Fruit fly (Drosophila melanogaster) whole organism, embryonic: ENCODE results near the gene RpL7A.

ENCODE experiments used
- Asciz ChIP-seq: fragments of 200-800 bp; sonication (Bioruptor generic); optimal IDR thresholded peaks from 2 replicates; lab custom pipeline; 2017; ENCODE audit warnings: missing biosample characterization, mild to moderate bottlenecking, missing genetic modification characterization, missing genetic modification reagents
- CG10209 ChIP-seq: fragments of 200-800 bp; sonication (Bioruptor generic); optimal IDR thresholded peaks from 3 replicates; lab custom pipeline; 2017; ENCODE audit warnings: missing biosample characterization, mild to moderate bottlenecking, missing genetic modification characterization, missing genetic modification reagents
- CG10654 ChIP-seq: fragments of 200-800 bp; sonication (Bioruptor generic); optimal IDR thresholded peaks from 2 replicates; lab custom pipeline; 2016; ENCODE audit warnings: missing biosample characterization, missing genetic modification characterization
- CG11398 ChIP-seq: fragments of 200-800 bp; sonication (Bioruptor generic); optimal IDR thresholded peaks from 2 replicates; lab custom pipeline; 2016; ENCODE audit warnings: missing biosample characterization, missing genetic modification characterization
- CG11696 ChIP-seq: fragments of 200-800 bp; sonication (Bioruptor generic); IDR thresholded peaks from 2 replicates; pipeline ENCODE4 v1.3.6; 2022; ENCODE audit warnings: missing biosample characterization, missing genetic modification characterization
- CG1233 ChIP-seq: fragments of 200-800 bp; sonication (Bioruptor generic); optimal IDR thresholded peaks from 4 replicates; lab custom pipeline; 2018; ENCODE audit warnings: missing biosample characterization, mild to moderate bottlenecking, missing genetic modification characterization
- CG12769 ChIP-seq: fragments of 200-800 bp; sonication (Bioruptor generic); optimal IDR thresholded peaks from 2 replicates; lab custom pipeline; 2019; ENCODE audit warnings: missing biosample characterization, mild to moderate bottlenecking, missing genetic modification characterization, moderate library complexity
- CG14710 ChIP-seq: fragments of 200-800 bp; sonication (Bioruptor generic); optimal IDR thresholded peaks from 3 replicates; lab custom pipeline; 2019; ENCODE audit warnings: missing biosample characterization, mild to moderate bottlenecking, missing genetic modification characterization, moderate library complexity
- CG14860 ChIP-seq: fragments of 200-800 bp; sonication (Bioruptor generic); IDR thresholded peaks from 3 replicates; pipeline ENCODE4 v1.3.6; 2022; ENCODE audit warnings: missing biosample characterization, missing genetic modification characterization; ENCODE audit not compliant: partially characterized antibody
- CG17186 ChIP-seq: fragments of 200-800 bp; sonication (Bioruptor generic); optimal IDR thresholded peaks from 3 replicates; lab custom pipeline; 2017; ENCODE audit warnings: missing biosample characterization, missing genetic modification reagents, missing genetic modification characterization
- CG18011 ChIP-seq: fragments of 200-800 bp; sonication (Bioruptor generic); optimal IDR thresholded peaks from 2 replicates; lab custom pipeline; 2017; ENCODE audit warnings: missing biosample characterization, missing genetic modification characterization, mild to moderate bottlenecking, moderate library complexity, missing genotype
- CG18599 ChIP-seq: fragments of 200-800 bp; sonication (Bioruptor generic); optimal IDR thresholded peaks from 3 replicates; lab custom pipeline; 2017; ENCODE audit warnings: missing biosample characterization, missing genetic modification characterization, mild to moderate bottlenecking, moderate library complexity, missing genetic modification reagents
- CG30403 ChIP-seq: fragments of 200-800 bp; sonication (Bioruptor generic); optimal IDR thresholded peaks from 3 replicates; lab custom pipeline; 2016; ENCODE audit warnings: missing biosample characterization, missing genetic modification characterization
- CG30431 ChIP-seq: fragments of 200-800 bp; sonication (Bioruptor generic); optimal IDR thresholded peaks from 2 replicates; lab custom pipeline; 2017; ENCODE audit warnings: missing biosample characterization, missing genetic modification characterization
- CG4707 ChIP-seq: fragments of 200-800 bp; sonication (Bioruptor generic); optimal IDR thresholded peaks from 2 replicates; lab custom pipeline; 2018; ENCODE audit warnings: missing biosample characterization, mild to moderate bottlenecking, missing genetic modification characterization, moderate library complexity
- CG6175 ChIP-seq: fragments of 200-800 bp; sonication (Bioruptor generic); IDR thresholded peaks from 3 replicates; pipeline ENCODE4 v1.3.6; 2022; ENCODE audit warnings: missing biosample characterization, missing genetic modification characterization
- CG6689 ChIP-seq: fragments of 200-800 bp; sonication (Bioruptor generic); IDR thresholded peaks from 2 replicates; pipeline ENCODE4 v1.3.6; 2022; ENCODE audit warnings: missing biosample characterization, missing genetic modification characterization
- CG6765 ChIP-seq: fragments of 200-800 bp; sonication (Bioruptor generic); optimal IDR thresholded peaks from 3 replicates; lab custom pipeline; 2017; ENCODE audit warnings: missing biosample characterization, mild to moderate bottlenecking, missing genetic modification characterization
- CG7357 ChIP-seq: fragments of 200-800 bp; sonication (Bioruptor generic); IDR thresholded peaks from 3 replicates; pipeline ENCODE4 v1.3.6; 2022; ENCODE audit warnings: missing biosample characterization, missing genetic modification characterization
- CG8478 ChIP-seq: fragments of >200 bp; optimal IDR thresholded peaks from 2 replicates; lab custom pipeline; 2018
- CG8765 ChIP-seq: fragments of 200-800 bp; sonication (Bioruptor generic); IDR thresholded peaks from 2 replicates; pipeline ENCODE4 v1.3.6; 2022; ENCODE audit warnings: missing biosample characterization, missing genetic modification characterization
- Dll ChIP-seq: fragments of 200-800 bp; sonication (Bioruptor generic); IDR thresholded peaks from 4 replicates; pipeline ENCODE4 v1.3.6; 2022; ENCODE audit warnings: missing biosample characterization, missing genetic modification characterization; ENCODE audit not compliant: partially characterized antibody
- Dref ChIP-seq: fragments of 200-800 bp; sonication (Bioruptor generic); IDR thresholded peaks from 2 replicates; pipeline ENCODE4 v1.3.6; 2022; ENCODE audit warnings: missing biosample characterization, missing genetic modification characterization
- E2f2 ChIP-seq: fragments of 200-800 bp; sonication (Bioruptor generic); IDR thresholded peaks from 2 replicates; pipeline ENCODE4 v1.3.6; 2022; ENCODE audit warnings: missing biosample characterization, missing genetic modification characterization
- Eip74EF ChIP-seq, 2 experiments: fragments of 200-800 bp in 1 of 2; fragments of >200 bp in 1 of 2; sonication (Bioruptor generic) in 1 of 2; optimal IDR thresholded peaks; 2 replicates each; lab custom pipeline; 2017 to 2019; ENCODE audit warnings: missing biosample characterization in 2 of 2, missing genetic modification characterization in 2 of 2, mild to moderate bottlenecking in 1 of 2, moderate library complexity in 1 of 2
- Fer1 ChIP-seq: fragments of 200-800 bp; sonication (Bioruptor generic); optimal IDR thresholded peaks from 2 replicates; lab custom pipeline; 2017; ENCODE audit warnings: missing biosample characterization, mild to moderate bottlenecking, missing genetic modification characterization
- MBD-R2 ChIP-seq: fragments of 200-800 bp; sonication (Bioruptor generic); IDR thresholded peaks from 2 replicates; pipeline ENCODE4 v1.3.6; 2022; ENCODE audit warnings: missing biosample characterization, missing genetic modification characterization
- Mes4 ChIP-seq: fragments of 200-800 bp; sonication (Bioruptor generic); optimal IDR thresholded peaks from 2 replicates; lab custom pipeline; 2016; ENCODE audit warnings: missing biosample characterization, missing genetic modification characterization
- Mrtf ChIP-seq: fragments of 200-800 bp; sonication (Bioruptor generic); IDR thresholded peaks from 3 replicates; pipeline ENCODE4 v1.3.6; 2022; ENCODE audit warnings: missing biosample characterization, missing genetic modification characterization
- Oli ChIP-seq: fragments of 200-800 bp; sonication (Bioruptor generic); optimal IDR thresholded peaks from 2 replicates; lab custom pipeline; 2018; ENCODE audit warnings: missing biosample characterization, mild to moderate bottlenecking, missing genetic modification characterization, moderate library complexity
- PHDP ChIP-seq: fragments of 200-800 bp; sonication (Bioruptor generic); optimal IDR thresholded peaks from 3 replicates; lab custom pipeline; 2018; ENCODE audit warnings: missing biosample characterization, mild to moderate bottlenecking, missing genetic modification characterization, moderate library complexity
- Scr ChIP-seq: fragments of 200-800 bp; sonication (Bioruptor generic); IDR thresholded peaks from 2 replicates; pipeline ENCODE4 v1.3.6; 2022; ENCODE audit warnings: missing biosample characterization, missing genetic modification characterization; ENCODE audit not compliant: partially characterized antibody
- TFAM ChIP-seq: fragments of 200-800 bp; sonication (Bioruptor generic); optimal IDR thresholded peaks from 2 replicates; lab custom pipeline; 2017; ENCODE audit warnings: missing biosample characterization, missing genetic modification characterization, inconsistent platforms
- ase ChIP-seq: fragments of 200-800 bp; sonication (Bioruptor generic); IDR thresholded peaks from 3 replicates; pipeline ENCODE4 v1.3.6; 2022; ENCODE audit warnings: missing biosample characterization, missing genetic modification characterization
- cas ChIP-seq: fragments of 200-800 bp; sonication (Bioruptor generic); IDR thresholded peaks from 2 replicates; pipeline ENCODE4 v1.3.6; 2022; ENCODE audit warnings: missing biosample characterization, missing genetic modification characterization
- fd3F ChIP-seq: fragments of 200-800 bp; sonication (Bioruptor generic); optimal IDR thresholded peaks from 2 replicates; lab custom pipeline; 2018; ENCODE audit warnings: missing biosample characterization, mild to moderate bottlenecking, missing genetic modification characterization, moderate library complexity
- gem ChIP-seq: fragments of 200-800 bp; sonication (Bioruptor generic); optimal IDR thresholded peaks from 2 replicates; lab custom pipeline; 2019; ENCODE audit warnings: missing biosample characterization, mild to moderate bottlenecking, missing genetic modification characterization, moderate library complexity
- hkb ChIP-seq, 2 experiments: fragments of 200-800 bp in 1 of 2; fragments of >200 bp in 1 of 2; sonication (Bioruptor generic) in 1 of 2; IDR thresholded peaks in 1 of 2; optimal IDR thresholded peaks in 1 of 2; 2 replicates each; pipeline versions ENCODE4 v1.3.6 to Lab custom; 2017 to 2022; ENCODE audit warnings: missing biosample characterization in 1 of 2, missing genetic modification characterization in 1 of 2
- ken ChIP-seq: fragments of 200-800 bp; sonication (Bioruptor generic); IDR thresholded peaks from 3 replicates; pipeline ENCODE4 v1.3.6; 2022; ENCODE audit warnings: missing biosample characterization, missing genetic modification characterization
- klu ChIP-seq: fragments of 200-800 bp; sonication (Bioruptor generic); IDR thresholded peaks from 2 replicates; pipeline ENCODE4 v1.3.6; 2022; ENCODE audit warnings: missing biosample characterization, missing genetic modification characterization
- mirr ChIP-seq: fragments of 200-800 bp; sonication (Bioruptor generic); optimal IDR thresholded peaks from 3 replicates; lab custom pipeline; 2018; ENCODE audit warnings: missing biosample characterization, mild to moderate bottlenecking, missing genetic modification characterization
- nerfin-1 ChIP-seq: fragments of 200-800 bp; sonication (Bioruptor generic); optimal IDR thresholded peaks from 3 replicates; lab custom pipeline; 2019; ENCODE audit warnings: missing biosample characterization, mild to moderate bottlenecking, missing genetic modification characterization, moderate library complexity
- pb ChIP-seq: fragments of 200-800 bp; sonication (Bioruptor generic); optimal IDR thresholded peaks from 3 replicates; lab custom pipeline; 2016; ENCODE audit warnings: missing biosample characterization, missing genetic modification characterization
- prd ChIP-seq, 3 experiments: fragments of >200 bp in 2 of 3; fragments of 200-800 bp in 1 of 3; sonication (Bioruptor generic) in 1 of 3; optimal IDR thresholded peaks in 2 of 3; IDR thresholded peaks in 1 of 3; 2 replicates in 2 of 3; 3 replicates in 1 of 3; pipeline versions ENCODE4 v1.3.6 to Lab custom; 2017 to 2022; ENCODE audit warnings: missing biosample characterization in 1 of 3, missing genetic modification characterization in 1 of 3
- rib ChIP-seq: fragments of 200-800 bp; sonication (Bioruptor generic); IDR thresholded peaks from 2 replicates; pipeline ENCODE4 v1.3.6; 2022; ENCODE audit warnings: missing biosample characterization, missing genetic modification characterization
- slou ChIP-seq: fragments of 200-800 bp; sonication (Bioruptor generic); optimal IDR thresholded peaks from 3 replicates; lab custom pipeline; 2016; ENCODE audit warnings: missing biosample characterization, missing genetic modification characterization
- trem ChIP-seq: fragments of 200-800 bp; optimal IDR thresholded peaks from 3 replicates; lab custom pipeline; 2019; ENCODE audit warnings: missing biosample characterization, mild to moderate bottlenecking, missing genetic modification characterization, moderate library complexity
- ttk ChIP-seq: fragments of 200-800 bp; sonication (Bioruptor generic); IDR thresholded peaks from 2 replicates; pipeline ENCODE4 v2.1.2; 2022; ENCODE audit warnings: missing biosample characterization, missing genetic modification characterization
- vfl ChIP-seq: fragments of 200-800 bp; sonication (Bioruptor generic); optimal IDR thresholded peaks from 2 replicates; lab custom pipeline; 2016; ENCODE audit warnings: missing biosample characterization, missing genetic modification characterization
- z ChIP-seq: fragments of 200-800 bp; sonication (Bioruptor generic); IDR thresholded peaks from 3 replicates; pipeline ENCODE4 v1.3.6; 2022; ENCODE audit warnings: missing biosample characterization, missing genetic modification characterization

The RpL7A gene

DNA sequence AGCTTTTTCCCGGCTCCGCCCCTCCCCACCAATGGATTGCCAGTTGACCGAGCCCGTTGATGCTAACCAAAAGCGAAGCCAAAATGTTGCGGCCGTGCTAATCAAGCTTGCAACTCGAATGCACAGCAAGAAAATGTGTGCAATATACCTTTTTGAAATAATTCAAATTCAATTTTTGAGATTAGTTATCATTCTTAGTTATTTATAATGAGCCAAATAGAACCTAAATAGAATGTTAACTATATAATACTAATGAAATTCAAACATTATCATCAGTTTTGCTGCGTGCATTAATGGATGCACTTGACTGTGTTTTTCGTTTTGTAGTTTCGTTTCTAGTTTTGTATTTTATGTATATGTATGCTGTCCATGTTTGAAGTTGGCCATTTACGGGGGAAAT is 9.2 kb upstream of the RpL7A start (continued):
- TF ChIP-seq Dll (no peak), TFAM (GFP tag; lab: Kevin White, UChicago) (no peak), mirr (GFP tag; lab: Kevin White, UChicago) (no peak), E2f2 (GFP tag; lab: Robert Waterston, UW) (no peak), Dref (GFP tag; lab: Robert Waterston, UW) (no peak), CG11696 (GFP tag; lab: Robert Waterston, UW) (no peak), CG11398 (GFP tag; lab: Kevin White, UChicago) (no peak), MBD-R2 (no peak), Mrtf (GFP tag; lab: Robert Waterston, UW) (peak; percentile 35; the same call in 1 of the 3 replicates), nerfin-1 (tag; lab: Kevin White, UChicago) (no peak), CG6689 (GFP tag; lab: Robert Waterston, UW) (peak; percentile 61), vfl (GFP tag; lab: Kevin White, UChicago) (no peak), CG10654 (GFP tag; lab: Kevin White, UChicago) (no peak), CG10209 (GFP tag; lab: Kevin White, UChicago) (no peak), Asciz (GFP tag; lab: Kevin White, UChicago) (no peak), trem (tag; lab: Kevin White, UChicago) (no peak), Fer1 (peak; percentile 14), hkb (optimal IDR thresholded peaks at IDR 0.05; lab: Kevin White, UChicago) (no peak), hkb (GFP tag; IDR thresholded peaks at IDR 0.05; lab: Robert Waterston, UW) (peak; percentile 71), PHDP (tag; lab: Kevin White, UChicago) (peak; percentile 54), CG17186 (GFP tag; lab: Kevin White, UChicago) (no peak), CG6765 (GFP tag; lab: Kevin White, UChicago) (no peak), CG4707 (GFP tag; lab: Kevin White, UChicago) (no peak), CG6175 (peak; percentile 64; the same call in 1 of the 3 replicates), CG18599 (GFP tag; lab: Kevin White, UChicago) (no peak), fd3F (GFP tag; lab: Kevin White, UChicago) (no peak), ken (no peak), klu (GFP tag; lab: Robert Waterston, UW) (0 out of 2 replicates have a peak, but pooled peaks have one; percentile 16), CG8478 (lab: Kevin White, UChicago) (no peak), ttk (GFP tag; lab: Robert Waterston, UW) (no peak), CG14710 (peak; percentile 5), CG30431 (GFP tag; lab: Kevin White, UChicago) (no peak), CG12769 (tag; lab: Kevin White, UChicago) (peak; percentile 38), CG7357 (GFP tag; lab: Robert Waterston, UW) (0 out of 3 replicates have a peak, but pooled peaks have one; percentile 29), z (GFP tag; lab: Robert Waterston, UW) (no peak), CG30403 (peak; percentile 27), CG1233 (no peak), ase (GFP tag; lab: Robert Waterston, UW) (peak; percentile 34; the same call in 1 of the 3 replicates), gem (tag; lab: Kevin White, UChicago) (peak; percentile 67), Scr (GFP tag; lab: Robert Waterston, UW) (no peak), slou (GFP tag; lab: Kevin White, UChicago) (no peak), CG8765 (GFP tag; lab: Robert Waterston, UW) (no peak), rib (no peak), Oli (tag; lab: Kevin White, UChicago) (peak; percentile 59), prd (optimal IDR thresholded peaks at IDR 0.05; lab: Kevin White, UChicago) (no peak), prd (GFP tag; IDR thresholded peaks at IDR 0.05; lab: Robert Waterston, UW) (peak; percentile 58; the same call in 2 of the 3 replicates), cas (GFP tag; lab: Robert Waterston, UW) (no peak), pb (GFP tag; lab: Kevin White, UChicago) (no peak), CG14860 (GFP tag; lab: Robert Waterston, UW) (no peak), Mes4 (GFP tag; lab: Kevin White, UChicago) (no peak), Eip74EF (GFP tag; optimal IDR thresholded peaks at IDR 0.05; lab: Kevin White, UChicago) (peak in 1 of 2 experiments; percentile 44), CG18011 (no peak)
